Worm (Caenorhabditis elegans) whole organism, young adult: ENCODE data around the gene cyp-13A11.

ENCODE experiments used
- B0019.2 ChIP-seq: fragments of 200-800 bp; sonication (Bioruptor generic); conservative IDR thresholded peaks from 2 replicates; pipeline ENCODE4 v1.3.6; 2022; ENCODE audit warnings: missing genetic modification reagents, missing genetic modification characterization, missing compliant biosample characterization
- B0336.3 ChIP-seq: fragments of 200-800 bp; sonication (Bioruptor generic); IDR thresholded peaks from 2 replicates; pipeline ENCODE4 v1.3.6; 2022; ENCODE audit warnings: missing genetic modification characterization, missing compliant biosample characterization
- F23B12.7 ChIP-seq: sonication (generic microtip); optimal IDR thresholded peaks from 2 replicates; lab custom pipeline; 2017; ENCODE audit warnings: missing genetic modification characterization, mild to moderate bottlenecking, missing compliant biosample characterization, antibody characterized with exemption, moderate library complexity; ENCODE audit not compliant: insufficient read depth
- F33H1.4 ChIP-seq: fragments of 200-800 bp; sonication (Bioruptor generic); IDR thresholded peaks from 2 replicates; pipeline ENCODE4 v1.3.6; 2022; ENCODE audit warnings: missing genetic modification reagents, missing genetic modification characterization, missing compliant biosample characterization
- K12H6.12 ChIP-seq: fragments of 200-800 bp; sonication (Bioruptor generic); optimal IDR thresholded peaks from 2 replicates; lab custom pipeline; 2018; ENCODE audit warnings: mild to moderate bottlenecking, missing genetic modification characterization, missing compliant biosample characterization
- Y53G8AR.9 ChIP-seq: fragments of 200-800 bp; sonication (Bioruptor generic); conservative IDR thresholded peaks from 2 replicates; pipeline ENCODE4 v1.3.6; 2022; ENCODE audit warnings: missing genetic modification reagents, missing genetic modification characterization, missing compliant biosample characterization
- ZK185.1 ChIP-seq: sonication (generic microtip); optimal IDR thresholded peaks from 2 replicates; lab custom pipeline; 2016; ENCODE audit warnings: mild to moderate bottlenecking, missing genetic modification characterization, missing compliant biosample characterization; ENCODE audit not compliant: poor library complexity, severe bottlenecking
- aptf-2 ChIP-seq: fragments of 200-800 bp; sonication (Bioruptor generic); conservative IDR thresholded peaks from 2 replicates; pipeline ENCODE4 v1.3.6; 2022; ENCODE audit warnings: missing genetic modification reagents, missing genetic modification characterization, missing compliant biosample characterization
- aptf-3 ChIP-seq: fragments of 200-800 bp; sonication (Bioruptor generic); IDR thresholded peaks from 2 replicates; pipeline ENCODE4 v1.3.6; 2022; ENCODE audit warnings: missing genetic modification characterization, missing compliant biosample characterization
- attf-6 ChIP-seq: fragments of 200-800 bp; sonication (Bioruptor generic); IDR thresholded peaks from 2 replicates; pipeline ENCODE4 v1.3.6; 2022; ENCODE audit warnings: missing genetic modification reagents, missing genetic modification characterization, missing compliant biosample characterization
- bed-1 ChIP-seq: fragments of 200-800 bp; sonication (Bioruptor generic); IDR thresholded peaks from 2 replicates; pipeline ENCODE4 v1.3.6; 2022; ENCODE audit warnings: missing genetic modification reagents, missing genetic modification characterization, missing compliant biosample characterization
- ceh-27 ChIP-seq: fragments of 200-800 bp; sonication (Bioruptor generic); optimal IDR thresholded peaks from 2 replicates; lab custom pipeline; 2018; ENCODE audit warnings: mild to moderate bottlenecking, missing genetic modification characterization, moderate library complexity, missing compliant biosample characterization
- ceh-40 ChIP-seq: fragments of 200-800 bp; sonication (Bioruptor generic); IDR thresholded peaks from 2 replicates; pipeline ENCODE4 v1.3.6; 2022; ENCODE audit warnings: missing genetic modification characterization, missing compliant biosample characterization
- chd-7 ChIP-seq: sonication (generic microtip); optimal IDR thresholded peaks from 2 replicates; lab custom pipeline; 2016; ENCODE audit warnings: mild to moderate bottlenecking, missing genetic modification characterization, moderate library complexity, missing compliant biosample characterization
- die-1 ChIP-seq: sonication (generic microtip); optimal IDR thresholded peaks from 2 replicates; lab custom pipeline; 2016; ENCODE audit warnings: missing genotype, mild to moderate bottlenecking, missing genetic modification characterization, missing compliant biosample characterization
- efl-1 ChIP-seq: fragments of 150-350 bp; optimal IDR thresholded peaks from 2 replicates; lab custom pipeline; 2014; ENCODE audit warnings: missing biosample characterization, missing genetic modification reagents, missing genetic modification characterization
- egl-44 ChIP-seq: fragments of 200-800 bp; sonication (Bioruptor generic); IDR thresholded peaks from 2 replicates; pipeline ENCODE4 v1.3.6; 2022; ENCODE audit warnings: missing genetic modification reagents, missing genetic modification characterization, missing compliant biosample characterization
- ekl-4 ChIP-seq: fragments of 200-800 bp; sonication (Bioruptor generic); IDR thresholded peaks from 2 replicates; pipeline ENCODE4 v1.3.6; 2022; ENCODE audit warnings: missing genetic modification reagents, missing genetic modification characterization, missing compliant biosample characterization
- gei-17 ChIP-seq: fragments of 200-800 bp; sonication (Bioruptor generic); optimal IDR thresholded peaks from 2 replicates; lab custom pipeline; 2018; ENCODE audit warnings: mild to moderate bottlenecking, missing genetic modification characterization, missing compliant biosample characterization
- hmg-20 ChIP-seq: fragments of 200-800 bp; sonication (Bioruptor generic); IDR thresholded peaks from 2 replicates; pipeline ENCODE4 v1.3.6; 2022; ENCODE audit warnings: missing genetic modification reagents, missing genetic modification characterization, missing compliant biosample characterization
- lag-1 ChIP-seq: fragments of 200-800 bp; sonication (Bioruptor generic); IDR thresholded peaks from 2 replicates; pipeline ENCODE4 v1.3.6; 2022; ENCODE audit warnings: missing genetic modification reagents, missing genetic modification characterization, missing compliant biosample characterization
- lir-1 ChIP-seq: fragments of 200-800 bp; sonication (Bioruptor generic); conservative IDR thresholded peaks from 2 replicates; pipeline ENCODE4 v1.3.6; 2022; ENCODE audit warnings: missing genetic modification reagents, missing genetic modification characterization, missing compliant biosample characterization
- lsy-27 ChIP-seq: sonication (generic microtip); optimal IDR thresholded peaks from 2 replicates; lab custom pipeline; 2017; ENCODE audit warnings: missing genetic modification characterization, mild to moderate bottlenecking, missing compliant biosample characterization, antibody characterized with exemption, missing genotype, borderline replicate concordance; ENCODE audit not compliant: insufficient read depth
- madf-10 ChIP-seq: sonication (generic microtip); optimal IDR thresholded peaks from 2 replicates; lab custom pipeline; 2016; ENCODE audit warnings: mild to moderate bottlenecking, missing genetic modification characterization, missing compliant biosample characterization
- nfya-1 ChIP-seq: sonication (generic microtip); optimal IDR thresholded peaks from 2 replicates; lab custom pipeline; 2017; ENCODE audit warnings: antibody characterized with exemption, missing compliant biosample characterization, missing genetic modification characterization, borderline replicate concordance; ENCODE audit not compliant: insufficient read depth
- nhr-179 ChIP-seq: sonication (generic microtip); optimal IDR thresholded peaks from 2 replicates; lab custom pipeline; 2016; ENCODE audit warnings: mild to moderate bottlenecking, missing genetic modification characterization, missing compliant biosample characterization
- nhr-27 ChIP-seq: fragments of 200-800 bp; sonication (Bioruptor generic); optimal IDR thresholded peaks from 2 replicates; lab custom pipeline; 2018; ENCODE audit warnings: mild to moderate bottlenecking, missing genetic modification characterization, moderate library complexity, missing compliant biosample characterization
- nhr-90 ChIP-seq: sonication (generic microtip); optimal IDR thresholded peaks from 2 replicates; lab custom pipeline; 2016; ENCODE audit warnings: missing genotype, mild to moderate bottlenecking, missing genetic modification characterization, missing compliant biosample characterization
- pha-4 ChIP-seq: fragments of 150-350 bp; sonication (generic microtip); optimal IDR thresholded peaks from 2 replicates; lab custom pipeline; 2014; ENCODE audit warnings: missing biosample characterization, missing genetic modification reagents, missing genetic modification characterization
- rec-8 ChIP-seq, 2 experiments: sonication (generic microtip); optimal IDR thresholded peaks; 2 replicates each; lab custom pipeline; 2016; ENCODE audit warnings: mild to moderate bottlenecking in 2 of 2, missing genetic modification characterization in 2 of 2, missing genetic modification reagents in 2 of 2, missing genotype in 2 of 2, missing biosample characterization in 1 of 2, missing compliant biosample characterization in 1 of 2, moderate library complexity in 1 of 2
- rpc-1 ChIP-seq, 2 experiments: fragments of 150-350 bp in 1 of 2; sonication (generic microtip) in 1 of 2; optimal IDR thresholded peaks; 2 replicates each; lab custom pipeline; 2014 to 2018; ENCODE audit warnings: missing biosample characterization in 1 of 2, missing genetic modification characterization in 1 of 2, missing genetic modification reagents in 1 of 2, missing genotype in 1 of 2
- sdz-38 ChIP-seq: sonication (generic microtip); optimal IDR thresholded peaks from 2 replicates; lab custom pipeline; 2016; ENCODE audit warnings: missing genotype, missing genetic modification characterization, missing compliant biosample characterization
- snpc-3.4 ChIP-seq: sonication (generic microtip); optimal IDR thresholded peaks from 2 replicates; lab custom pipeline; 2017; ENCODE audit warnings: missing genetic modification characterization, mild to moderate bottlenecking, missing compliant biosample characterization, antibody characterized with exemption, moderate library complexity, missing genotype, missing genetic modification reagents
- sptf-2 ChIP-seq: fragments of 200-800 bp; sonication (Bioruptor generic); optimal IDR thresholded peaks from 2 replicates; lab custom pipeline; 2018; ENCODE audit warnings: mild to moderate bottlenecking, missing genetic modification characterization, missing compliant biosample characterization
- tlf-1 ChIP-seq: fragments of 200-800 bp; sonication (Bioruptor generic); optimal IDR thresholded peaks from 2 replicates; lab custom pipeline; 2018; ENCODE audit warnings: mild to moderate bottlenecking, missing genetic modification characterization, missing compliant biosample characterization
- unc-130 ChIP-seq: sonication (generic microtip); optimal IDR thresholded peaks from 2 replicates; lab custom pipeline; 2016; ENCODE audit warnings: missing genetic modification reagents, missing genetic modification characterization, missing compliant biosample characterization
- unc-62 ChIP-seq: fragments of 150-350 bp; optimal IDR thresholded peaks from 2 replicates; lab custom pipeline; 2014; ENCODE audit warnings: missing biosample characterization, missing genetic modification reagents, missing genetic modification characterization
- ztf-18 ChIP-seq: sonication (generic microtip); optimal IDR thresholded peaks from 2 replicates; lab custom pipeline; 2016; ENCODE audit warnings: missing genotype, mild to moderate bottlenecking, missing genetic modification characterization, missing compliant biosample characterization

Gene cyp-13A11

ce11 chrIII:13067884-13068767 is 47.3 kb downstream of the cyp-13A11 start (continued):
- no peak for TF ChIP-seq snpc-3.4 (tag; lab: Kevin White, UChicago)
- TF ChIP-seq madf-10, result peak; percentile 81
- TF ChIP-seq ztf-18 (tag; lab: Kevin White, UChicago), result peak; percentile 24
- no peak for TF ChIP-seq die-1
- TF ChIP-seq B0019.2 (GFP tag; lab: Robert Waterston, UW), result no peak
- no peak for TF ChIP-seq sptf-2 (GFP tag; lab: Kevin White, UChicago)
- no peak for TF ChIP-seq egl-44
- no peak for TF ChIP-seq rec-8 (tag; optimal IDR thresholded peaks at IDR 0.05; lab: Kevin White, UChicago)
- peak; percentile 27 for TF ChIP-seq gei-17 (GFP tag; lab: Kevin White, UChicago)
- TF ChIP-seq attf-6 (GFP tag; lab: Robert Waterston, UW), result no peak
- TF ChIP-seq B0336.3 (GFP tag; lab: Robert Waterston, UW), result peak; percentile 82
- TF ChIP-seq lag-1 (GFP tag; lab: Robert Waterston, UW), result no peak
- peak; percentile 95 for TF ChIP-seq K12H6.12 (tag; lab: Kevin White, UChicago)
- TF ChIP-seq ceh-40 (GFP tag; lab: Robert Waterston, UW), result no peak
- peak; percentile 59 for TF ChIP-seq nhr-27
- TF ChIP-seq chd-7 (tag; lab: Kevin White, UChicago), result peak; percentile 47
- no peak for TF ChIP-seq bed-1 (GFP tag; lab: Robert Waterston, UW)
- peak; percentile 53 for TF ChIP-seq ekl-4 (GFP tag; lab: Robert Waterston, UW)
- TF ChIP-seq efl-1, result no peak
- TF ChIP-seq ceh-27, result peak; percentile 79

- no peak for TF ChIP-seq nfya-1 (tag; lab: Kevin White, UChicago)
- no peak for TF ChIP-seq aptf-2
- TF ChIP-seq Y53G8AR.9 (GFP tag; lab: Robert Waterston, UW), result no peak
- TF ChIP-seq B0336.3 (GFP tag; lab: Robert Waterston, UW), result no peak
- no peak for TF ChIP-seq nhr-90 (tag; lab: Kevin White, UChicago)
- TF ChIP-seq rpc-1 (optimal IDR thresholded peaks at IDR 0.05; lab: Kevin White, UChicago), result no peak
- no peak for TF ChIP-seq rpc-1 (tag; optimal IDR thresholded peaks at IDR 0.05; lab: Kevin White, UChicago)
- no peak for TF ChIP-seq F33H1.4
- no peak for TF ChIP-seq lir-1 (GFP tag; lab: Robert Waterston, UW)
- TF ChIP-seq aptf-3 (GFP tag; lab: Robert Waterston, UW), result no peak
- TF ChIP-seq sdz-38 (tag; lab: Kevin White, UChicago), result no peak
- no peak for TF ChIP-seq lsy-27
- no peak for TF ChIP-seq pha-4
- no peak for TF ChIP-seq hmg-20
- TF ChIP-seq ZK185.1, result no peak
- no peak for TF ChIP-seq efl-1
- TF ChIP-seq F23B12.7 (tag; lab: Kevin White, UChicago), result no peak
- no peak for TF ChIP-seq nhr-179 (tag; lab: Kevin White, UChicago)
- TF ChIP-seq tlf-1 (GFP tag; lab: Kevin White, UChicago), result no peak
- no peak for TF ChIP-seq unc-130 (GFP tag; lab: Kevin White, UChicago)
- TF ChIP-seq unc-62 (GFP tag; lab: Kevin White, UChicago), result no peak
Measured at ce11 chrIII:13069416-13069815, 48.6 kb downstream of the cyp-13A11 start.
